Worm (Caenorhabditis elegans) whole organism, L2 larva: ENCODE measurements around the gene R02D5.24.
A peak's percentile ranks its signal among the peaks of the same experiment; 100 is the strongest.

Experiments
- C34F6.9 ChIP-seq: fragments of 150-350 bp; optimal IDR thresholded peaks from 2 replicates; lab custom pipeline; 2014; ENCODE audit warnings: missing biosample characterization, missing genetic modification characterization
- R02D3.7 ChIP-seq: fragments of 150-350 bp; optimal IDR thresholded peaks from 2 replicates; lab custom pipeline; 2014; ENCODE audit warnings: missing biosample characterization, missing genetic modification characterization
- ZK546.5 ChIP-seq: sonication (generic microtip); optimal IDR thresholded peaks from 2 replicates; lab custom pipeline; 2017; ENCODE audit warnings: missing biosample characterization, missing genetic modification characterization
- alr-1 ChIP-seq: fragments of 150-350 bp; optimal IDR thresholded peaks from 2 replicates; lab custom pipeline; 2014; ENCODE audit warnings: missing biosample characterization, missing genetic modification characterization
- crh-2 ChIP-seq: sonication (generic microtip); optimal IDR thresholded peaks from 2 replicates; lab custom pipeline; 2017; ENCODE audit warnings: missing biosample characterization, missing genetic modification characterization
- egl-27 ChIP-seq: sonication (generic microtip); optimal IDR thresholded peaks from 3 replicates; lab custom pipeline; 2017; ENCODE audit warnings: missing biosample characterization, missing genetic modification reagents, missing genetic modification characterization
- elt-1 ChIP-seq: fragments of 150-350 bp; optimal IDR thresholded peaks from 2 replicates; lab custom pipeline; 2014; ENCODE audit warnings: missing biosample characterization, missing genetic modification characterization
- fos-1 ChIP-seq: fragments of 150-350 bp; optimal IDR thresholded peaks from 2 replicates; lab custom pipeline; 2014; ENCODE audit warnings: missing biosample characterization, missing genetic modification characterization
- lin-11 ChIP-seq: fragments of 150-350 bp; sonication (generic microtip); optimal IDR thresholded peaks from 2 replicates; lab custom pipeline; 2014; ENCODE audit warnings: missing biosample characterization, missing genetic modification characterization, inconsistent platforms, mixed read lengths
- lin-39 ChIP-seq: fragments of 150-350 bp; optimal IDR thresholded peaks from 2 replicates; lab custom pipeline; 2014; ENCODE audit warnings: missing biosample characterization, missing genetic modification reagents, missing genetic modification characterization
- lsy-2 ChIP-seq, 2 experiments: fragments of 150-350 bp in 1 of 2; sonication (generic microtip) in 1 of 2; optimal IDR thresholded peaks; 2 replicates each; lab custom pipeline; 2014 to 2017; ENCODE audit warnings: missing biosample characterization in 2 of 2, missing genetic modification characterization in 2 of 2
- mab-5 ChIP-seq: fragments of 150-350 bp; optimal IDR thresholded peaks from 2 replicates; lab custom pipeline; 2014; ENCODE audit warnings: missing biosample characterization, missing genetic modification characterization
- mbf-1 ChIP-seq: sonication (generic microtip); optimal IDR thresholded peaks from 2 replicates; lab custom pipeline; 2017; ENCODE audit warnings: missing biosample characterization, missing genetic modification characterization
- nhr-10 ChIP-seq: sonication (generic microtip); optimal IDR thresholded peaks from 2 replicates; lab custom pipeline; 2017; ENCODE audit warnings: missing biosample characterization, missing genetic modification characterization
- nhr-129 ChIP-seq: fragments of 150-350 bp; optimal IDR thresholded peaks from 2 replicates; lab custom pipeline; 2014; ENCODE audit warnings: missing biosample characterization, missing genetic modification characterization
- nhr-237 ChIP-seq: fragments of 150-350 bp; optimal IDR thresholded peaks from 2 replicates; lab custom pipeline; 2014; ENCODE audit warnings: missing biosample characterization, missing genetic modification characterization
- nhr-25 ChIP-seq: fragments of 150-350 bp; sonication (generic microtip); optimal IDR thresholded peaks from 3 replicates; lab custom pipeline; 2014; ENCODE audit warnings: missing biosample characterization, missing genetic modification characterization
- nhr-6 ChIP-seq: fragments of 150-350 bp; optimal IDR thresholded peaks from 2 replicates; lab custom pipeline; 2014; ENCODE audit warnings: missing biosample characterization, missing genetic modification characterization
- nhr-77 ChIP-seq: fragments of 150-350 bp; optimal IDR thresholded peaks from 2 replicates; lab custom pipeline; 2014; ENCODE audit warnings: missing biosample characterization, missing genetic modification characterization
- peb-1 ChIP-seq: fragments of 150-350 bp; optimal IDR thresholded peaks from 2 replicates; lab custom pipeline; 2014; ENCODE audit warnings: missing biosample characterization, missing genetic modification characterization
- sma-9 ChIP-seq, 2 experiments: fragments of 150-350 bp in 1 of 2; sonication (generic microtip) in 1 of 2; optimal IDR thresholded peaks; 2 replicates each; lab custom pipeline; 2014 to 2016; ENCODE audit warnings: missing genetic modification characterization in 2 of 2, mild to moderate bottlenecking in 1 of 2, missing biosample characterization in 1 of 2, missing compliant biosample characterization in 1 of 2, missing genetic modification reagents in 1 of 2, moderate library complexity in 1 of 2
- unc-39 ChIP-seq: fragments of 150-350 bp; optimal IDR thresholded peaks from 2 replicates; lab custom pipeline; 2014; ENCODE audit warnings: missing biosample characterization, missing genetic modification characterization
- ztf-11 ChIP-seq: sonication (generic microtip); optimal IDR thresholded peaks from 2 replicates; lab custom pipeline; 2017; ENCODE audit warnings: missing biosample characterization, missing genetic modification characterization
- ztf-4 ChIP-seq: fragments of 150-350 bp; optimal IDR thresholded peaks from 2 replicates; lab custom pipeline; 2014; ENCODE audit warnings: missing biosample characterization, missing genetic modification characterization

R02D5.24 gene

DNA sequence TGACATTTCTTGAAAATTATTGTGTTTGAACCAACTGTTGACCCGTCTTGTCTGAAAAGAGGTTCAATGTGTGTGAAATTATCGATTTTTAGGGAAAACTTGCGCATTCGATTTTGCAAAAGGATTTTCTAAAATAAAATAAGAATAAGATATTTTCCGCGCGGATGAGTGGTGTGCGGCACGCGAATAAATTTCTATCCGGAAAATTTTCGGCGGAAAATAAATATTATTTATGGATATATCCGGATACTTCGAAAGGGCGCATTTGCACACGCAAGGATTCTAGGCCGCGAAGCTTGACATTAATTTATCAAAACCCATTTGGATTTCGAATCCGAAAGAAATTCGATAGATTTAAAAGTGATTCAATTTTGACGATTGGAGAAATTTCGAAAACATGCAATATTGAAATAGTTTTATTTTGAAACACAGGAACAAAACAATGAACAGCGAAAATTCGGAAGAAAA, 44.7 kb downstream of the R02D5.24 start, which contains the start of gene rike-1:
TSS of gene rike-1 (minus strand) at position 51 of the 468 bp plus-strand sequence.
- no peak for TF ChIP-seq lin-11 (tag; lab: Kevin White, UChicago)
- no peak for TF ChIP-seq elt-1 (tag; lab: Kevin White, UChicago)
- no peak for TF ChIP-seq mbf-1 (tag; lab: Kevin White, UChicago)
- no peak for TF ChIP-seq alr-1 (tag; lab: Kevin White, UChicago)
- TF ChIP-seq ZK546.5 = no peak
- TF ChIP-seq nhr-6 (tag; lab: Kevin White, UChicago) = no peak
- no peak for TF ChIP-seq peb-1 (tag; lab: Kevin White, UChicago)
- TF ChIP-seq egl-27 (tag; lab: Kevin White, UChicago) = no peak
- no peak for TF ChIP-seq nhr-237 (tag; lab: Kevin White, UChicago)
- no peak for TF ChIP-seq R02D3.7
- no peak for TF ChIP-seq nhr-77 (tag; lab: Kevin White, UChicago)
- no peak for TF ChIP-seq mab-5 (tag; lab: Kevin White, UChicago)
- peak in 1 of 2 experiments; percentile 50 for TF ChIP-seq lsy-2 (tag; optimal IDR thresholded peaks at IDR 0.05; lab: Kevin White, UChicago)
- no peak for TF ChIP-seq crh-2
- peak; percentile 66 for TF ChIP-seq C34F6.9
- peak; percentile 2 for TF ChIP-seq nhr-25 (tag; lab: Kevin White, UChicago)
- TF ChIP-seq ztf-4 (tag; lab: Kevin White, UChicago) = no peak
- no peak for TF ChIP-seq lin-39 (tag; lab: Kevin White, UChicago)
- no peak for TF ChIP-seq unc-39
- no peak for TF ChIP-seq nhr-10
- TF ChIP-seq, all 48 proteins: peak for 3

- TF ChIP-seq ztf-11 (tag; lab: Kevin White, UChicago) = no peak
- no peak for TF ChIP-seq sma-9 (GFP tag; optimal IDR thresholded peaks at IDR 0.05; lab: Kevin White, UChicago)
- TF ChIP-seq sma-9 (tag; optimal IDR thresholded peaks at IDR 0.05; lab: Kevin White, UChicago) = no peak
- TF ChIP-seq nhr-129 (tag; lab: Kevin White, UChicago) = no peak
- TF ChIP-seq fos-1 (tag; lab: Kevin White, UChicago) = no peak
Measured at ce11 chrV:14546569-14546968, 45.4 kb downstream of the R02D5.24 start, which contains the start of gene C53A5.13. Gene C53A5.13 (plus strand): TSS chrV:14546869.

DNA sequence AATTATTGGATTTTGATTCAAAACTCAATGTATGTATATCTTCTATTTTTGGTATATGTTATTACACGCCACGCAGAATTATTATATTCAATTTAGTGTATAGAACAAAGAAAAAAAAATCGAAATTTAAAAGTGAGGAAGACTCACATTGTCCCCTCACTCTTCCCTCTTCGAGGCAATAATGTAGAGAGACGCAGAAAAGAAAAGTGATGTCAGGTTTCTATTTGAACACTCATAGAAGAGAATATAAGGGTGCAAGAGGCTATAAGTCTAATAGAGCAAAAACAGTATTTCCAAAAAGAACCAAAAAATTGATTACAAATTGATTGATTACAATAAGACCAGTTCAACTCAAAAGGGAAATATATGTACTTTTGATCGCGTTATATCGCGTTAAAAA, 47.4 kb downstream of the R02D5.24 start:
- TF ChIP-seq nhr-6 (tag; lab: Kevin White, UChicago) = no peak
- TF ChIP-seq C34F6.9 = peak; percentile 34
- peak; percentile 16 for TF ChIP-seq fos-1 (tag; lab: Kevin White, UChicago)
